Worm (Caenorhabditis elegans): ENCODE data around the gene ufd-1.

DNA sequence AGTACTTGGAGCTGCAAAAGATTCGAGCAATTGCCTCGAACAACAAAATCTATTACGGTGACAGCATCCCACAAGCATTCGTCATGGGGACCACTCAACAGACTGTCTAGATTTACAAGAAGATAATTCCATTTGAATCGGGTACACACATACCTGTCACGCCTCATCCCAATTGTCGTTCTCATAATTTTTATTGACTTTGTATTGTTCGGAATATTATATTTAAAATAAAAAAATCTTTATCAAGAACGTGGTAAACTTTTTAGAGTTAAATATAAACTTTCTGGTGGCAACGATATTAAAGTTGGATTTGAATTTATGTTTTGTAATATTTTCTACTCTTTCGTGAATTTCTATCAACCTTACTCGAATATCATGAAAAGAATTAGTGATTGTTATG lies 41.5 kb downstream of the ufd-1 start, which contains the start of gene C42C1.9:
- TF ChIP-seq duxl-1 (tag; optimal IDR thresholded peaks at IDR 0.05; ENCODE audit: poor library complexity) = no peak
- no peak for TF ChIP-seq aha-1 (tag)
- no peak for TF ChIP-seq nhr-28 (tag; optimal IDR thresholded peaks at IDR 0.05)
- TF ChIP-seq lin-13 (GFP tag; optimal IDR thresholded peaks at IDR 0.05) = no peak
- TF ChIP-seq ceh-28 (tag; optimal IDR thresholded peaks at IDR 0.05) = no peak
- TF ChIP-seq ZK546.5 (tag; optimal IDR thresholded peaks at IDR 0.05) = no peak
- TF ChIP-seq unc-39 (tag; optimal IDR thresholded peaks at IDR 0.05) = no peak
- no peak for TF ChIP-seq pqm-1 (tag; optimal IDR thresholded peaks at IDR 0.05)
- TF ChIP-seq ama-1 (optimal IDR thresholded peaks at IDR 0.05) = no peak
- no peak for TF ChIP-seq saeg-2 (GFP tag; IDR thresholded peaks at IDR 0.05)
- no peak for TF ChIP-seq tra-1 (GFP tag; IDR thresholded peaks at IDR 0.05)
